Worm (Caenorhabditis elegans) whole organism, L1 larva: ENCODE data around the gene W03G11.3.

Experiments
- C34B4.2 ChIP-seq: sonication (generic microtip); optimal IDR thresholded peaks from 2 replicates; lab custom pipeline; 2017; ENCODE audit warnings: mild to moderate bottlenecking, missing genetic modification characterization, missing compliant biosample characterization
- F16B12.6 ChIP-seq: fragments of 150-350 bp; optimal IDR thresholded peaks from 2 replicates; lab custom pipeline; 2014; ENCODE audit warnings: missing biosample characterization, missing genetic modification characterization
- Y116A8C.19 ChIP-seq: sonication (generic microtip); optimal IDR thresholded peaks from 2 replicates; lab custom pipeline; 2016; ENCODE audit warnings: missing compliant biosample characterization, missing genetic modification characterization, borderline replicate concordance
- aha-1 ChIP-seq: fragments of 150-350 bp; optimal IDR thresholded peaks from 2 replicates; lab custom pipeline; 2014; ENCODE audit warnings: missing biosample characterization, missing genetic modification characterization
- ceh-8 ChIP-seq: fragments of 200-800 bp; sonication (Bioruptor generic); optimal IDR thresholded peaks from 2 replicates; lab custom pipeline; 2018; ENCODE audit warnings: mild to moderate bottlenecking, missing genetic modification characterization, moderate library complexity, missing compliant biosample characterization
- ceh-82 ChIP-seq, 3 experiments: fragments of 150-350 bp in 1 of 3; sonication (generic microtip) in 2 of 3; optimal IDR thresholded peaks; 2 replicates each; lab custom pipeline; 2014 to 2017; ENCODE audit warnings: missing biosample characterization in 3 of 3, missing genetic modification characterization in 3 of 3
- ceh-88 ChIP-seq: fragments of 200-800 bp; sonication (Bioruptor generic); IDR thresholded peaks from 2 replicates; pipeline ENCODE4 v1.3.6; 2022; ENCODE audit warnings: missing genetic modification characterization, missing compliant biosample characterization
- ceh-90 ChIP-seq: sonication (generic microtip); optimal IDR thresholded peaks from 2 replicates; lab custom pipeline; 2016; ENCODE audit warnings: missing genetic modification characterization, missing compliant biosample characterization
- ces-1 ChIP-seq: fragments of 150-350 bp; optimal IDR thresholded peaks from 2 replicates; lab custom pipeline; 2014; ENCODE audit warnings: missing biosample characterization, missing genetic modification reagents, missing genetic modification characterization
- dsc-1 ChIP-seq: sonication (generic microtip); optimal IDR thresholded peaks from 2 replicates; lab custom pipeline; 2016; ENCODE audit warnings: mild to moderate bottlenecking, missing genetic modification characterization, missing compliant biosample characterization
- efl-1 ChIP-seq, 4 experiments: fragments of 150-350 bp; optimal IDR thresholded peaks in 3 of 4; peaks in 1 of 4; 1 replicate in 1 of 4; 2 replicates in 3 of 4; lab custom pipeline; 2014; ENCODE audit warnings: missing biosample characterization in 2 of 4, missing genetic modification characterization in 2 of 4, missing genetic modification reagents in 2 of 4
- efl-3 ChIP-seq: fragments of 200-800 bp; sonication (Bioruptor generic); optimal IDR thresholded peaks from 2 replicates; lab custom pipeline; 2018; ENCODE audit warnings: mild to moderate bottlenecking, missing genetic modification characterization, missing compliant biosample characterization
- egl-13 ChIP-seq: sonication (generic microtip); optimal IDR thresholded peaks from 2 replicates; lab custom pipeline; 2016; ENCODE audit warnings: missing genotype, missing genetic modification reagents, missing genetic modification characterization, missing compliant biosample characterization
- egl-27 ChIP-seq, 2 experiments: fragments of 150-350 bp in 1 of 2; sonication (generic microtip); optimal IDR thresholded peaks; 3 replicates each; lab custom pipeline; 2017 to 2018; ENCODE audit warnings: missing biosample characterization in 2 of 2, missing genetic modification characterization in 2 of 2, missing genetic modification reagents in 2 of 2
- elt-2 ChIP-seq: sonication (generic microtip); optimal IDR thresholded peaks from 2 replicates; lab custom pipeline; 2016; ENCODE audit warnings: missing genetic modification characterization, mild to moderate bottlenecking, inconsistent platforms, missing compliant biosample characterization, missing genetic modification reagents
- elt-3 ChIP-seq, 6 experiments: fragments of 150-350 bp in 1 of 6; sonication (generic microtip); optimal IDR thresholded peaks; 2 replicates each; lab custom pipeline; 2017 to 2018; ENCODE audit warnings: missing biosample characterization in 6 of 6, missing genetic modification characterization in 6 of 6, inconsistent platforms in 1 of 6
- fkh-10 ChIP-seq: sonication (generic microtip); optimal IDR thresholded peaks from 2 replicates; lab custom pipeline; 2017; ENCODE audit warnings: missing biosample characterization, missing genetic modification reagents, missing genetic modification characterization
- fkh-8 ChIP-seq: sonication (generic microtip); optimal IDR thresholded peaks from 2 replicates; lab custom pipeline; 2016; ENCODE audit warnings: mild to moderate bottlenecking, missing genetic modification characterization, missing compliant biosample characterization
- grh-1 ChIP-seq: fragments of 200-800 bp; sonication (Bioruptor generic); IDR thresholded peaks from 2 replicates; pipeline ENCODE4 v1.3.6; 2022; ENCODE audit warnings: missing genetic modification reagents, missing genetic modification characterization, missing compliant biosample characterization
- hpl-2 ChIP-seq: fragments of 150-350 bp; optimal IDR thresholded peaks from 2 replicates; lab custom pipeline; 2014; ENCODE audit warnings: missing biosample characterization, missing genetic modification reagents, missing genetic modification characterization
- irx-1 ChIP-seq: sonication (generic microtip); optimal IDR thresholded peaks from 2 replicates; lab custom pipeline; 2016; ENCODE audit warnings: missing genetic modification characterization, missing compliant biosample characterization
- isw-1 ChIP-seq: fragments of 200-800 bp; sonication (Bioruptor generic); IDR thresholded peaks from 2 replicates; pipeline ENCODE4 v1.3.6; 2022; ENCODE audit warnings: missing genetic modification characterization, missing compliant biosample characterization
- lin-13 ChIP-seq: fragments of 150-350 bp; optimal IDR thresholded peaks from 2 replicates; lab custom pipeline; 2014; ENCODE audit warnings: missing biosample characterization, missing genetic modification reagents, missing genetic modification characterization
- lin-15B ChIP-seq: fragments of 150-350 bp; sonication (generic microtip); optimal IDR thresholded peaks from 3 replicates; lab custom pipeline; 2014; ENCODE audit warnings: missing biosample characterization, missing genetic modification characterization
- lir-3 ChIP-seq: sonication (generic microtip); optimal IDR thresholded peaks from 2 replicates; lab custom pipeline; 2016; ENCODE audit warnings: mild to moderate bottlenecking, missing genetic modification characterization, moderate library complexity, missing compliant biosample characterization; ENCODE audit not compliant: poor library complexity
- lsy-2 ChIP-seq, 2 experiments: fragments of 150-350 bp; optimal IDR thresholded peaks; 2 replicates each; lab custom pipeline; 2014; ENCODE audit warnings: missing biosample characterization in 2 of 2, missing genetic modification characterization in 2 of 2
- mab-9 ChIP-seq: fragments of 200-800 bp; sonication (Bioruptor generic); IDR thresholded peaks from 2 replicates; pipeline ENCODE4 v1.3.6; 2022; ENCODE audit warnings: missing genetic modification reagents, missing genetic modification characterization, missing compliant biosample characterization
- mdl-1 ChIP-seq, 2 experiments: fragments of 150-350 bp; optimal IDR thresholded peaks; 2 replicates each; lab custom pipeline; 2014 to 2017; ENCODE audit warnings: missing biosample characterization in 2 of 2, missing genetic modification characterization in 2 of 2, inconsistent platforms in 1 of 2
- mep-1 ChIP-seq: fragments of 150-350 bp; optimal IDR thresholded peaks from 2 replicates; lab custom pipeline; 2014; ENCODE audit warnings: missing biosample characterization, missing genetic modification characterization
- nhr-237 ChIP-seq: fragments of 150-350 bp; optimal IDR thresholded peaks from 2 replicates; lab custom pipeline; 2014; ENCODE audit warnings: missing biosample characterization, missing genetic modification characterization
- nhr-28 ChIP-seq: fragments of 150-350 bp; optimal IDR thresholded peaks from 2 replicates; lab custom pipeline; 2014; ENCODE audit warnings: missing biosample characterization, missing genetic modification characterization
- nhr-76 ChIP-seq: sonication (generic microtip); optimal IDR thresholded peaks from 2 replicates; lab custom pipeline; 2017; ENCODE audit warnings: missing biosample characterization, missing genetic modification characterization
- pag-3 ChIP-seq: sonication (generic microtip); optimal IDR thresholded peaks from 2 replicates; lab custom pipeline; 2017; ENCODE audit warnings: missing genetic modification characterization, mild to moderate bottlenecking, missing compliant biosample characterization, antibody characterized with exemption, borderline replicate concordance; ENCODE audit not compliant: insufficient read depth
- skn-1 ChIP-seq: fragments of 150-350 bp; optimal IDR thresholded peaks from 2 replicates; lab custom pipeline; 2014; ENCODE audit warnings: missing biosample characterization, missing genetic modification characterization
- snpc-4 ChIP-seq: fragments of 150-350 bp; optimal IDR thresholded peaks from 2 replicates; lab custom pipeline; 2014; ENCODE audit warnings: missing biosample characterization, missing genetic modification characterization
- sox-4 ChIP-seq: sonication (generic microtip); optimal IDR thresholded peaks from 2 replicates; lab custom pipeline; 2016; ENCODE audit warnings: missing genetic modification characterization, missing compliant biosample characterization
- sptf-1 ChIP-seq: fragments of 150-350 bp; optimal IDR thresholded peaks from 2 replicates; lab custom pipeline; 2014; ENCODE audit warnings: missing biosample characterization, missing genetic modification characterization
- sup-37 ChIP-seq: fragments of 200-800 bp; sonication (Bioruptor generic); optimal IDR thresholded peaks from 2 replicates; lab custom pipeline; 2018; ENCODE audit warnings: mild to moderate bottlenecking, missing genetic modification characterization, missing compliant biosample characterization
- swsn-7 ChIP-seq: sonication (generic microtip); optimal IDR thresholded peaks from 2 replicates; lab custom pipeline; 2016; ENCODE audit warnings: missing genetic modification characterization, missing compliant biosample characterization
- tbx-2 ChIP-seq: sonication (generic microtip); optimal IDR thresholded peaks from 2 replicates; lab custom pipeline; 2016; ENCODE audit warnings: missing genetic modification characterization, missing compliant biosample characterization
- unc-130 ChIP-seq: fragments of 150-350 bp; optimal IDR thresholded peaks from 2 replicates; lab custom pipeline; 2017; ENCODE audit warnings: missing biosample characterization, missing genetic modification characterization, inconsistent platforms
- unc-62 ChIP-seq: fragments of 150-350 bp; optimal IDR thresholded peaks from 2 replicates; lab custom pipeline; 2014; ENCODE audit warnings: missing biosample characterization, missing genetic modification reagents, missing genetic modification characterization
- unc-86 ChIP-seq: sonication (generic microtip); optimal IDR thresholded peaks from 2 replicates; lab custom pipeline; 2016; ENCODE audit warnings: missing genetic modification characterization, missing compliant biosample characterization
- vab-15 ChIP-seq: sonication (generic microtip); optimal IDR thresholded peaks from 2 replicates; lab custom pipeline; 2017; ENCODE audit warnings: missing genotype, mild to moderate bottlenecking, missing genetic modification characterization, missing compliant biosample characterization
- xbp-1 ChIP-seq: sonication (generic microtip); optimal IDR thresholded peaks from 2 replicates; lab custom pipeline; 2016; ENCODE audit warnings: missing genetic modification characterization, missing compliant biosample characterization
- zip-4 ChIP-seq: fragments of 200-800 bp; sonication (Bioruptor generic); optimal IDR thresholded peaks from 2 replicates; lab custom pipeline; 2018; ENCODE audit warnings: mild to moderate bottlenecking, missing genetic modification characterization, moderate library complexity, missing compliant biosample characterization
- ztf-11 ChIP-seq, 2 experiments: sonication (generic microtip); optimal IDR thresholded peaks; 2 replicates each; lab custom pipeline; 2016 to 2017; ENCODE audit warnings: missing genetic modification characterization in 2 of 2, missing biosample characterization in 1 of 2, missing compliant biosample characterization in 1 of 2
- ztf-4 ChIP-seq: fragments of 150-350 bp; optimal IDR thresholded peaks from 2 replicates; lab custom pipeline; 2014; ENCODE audit warnings: missing biosample characterization, missing genetic modification characterization

Gene W03G11.3

DNA sequence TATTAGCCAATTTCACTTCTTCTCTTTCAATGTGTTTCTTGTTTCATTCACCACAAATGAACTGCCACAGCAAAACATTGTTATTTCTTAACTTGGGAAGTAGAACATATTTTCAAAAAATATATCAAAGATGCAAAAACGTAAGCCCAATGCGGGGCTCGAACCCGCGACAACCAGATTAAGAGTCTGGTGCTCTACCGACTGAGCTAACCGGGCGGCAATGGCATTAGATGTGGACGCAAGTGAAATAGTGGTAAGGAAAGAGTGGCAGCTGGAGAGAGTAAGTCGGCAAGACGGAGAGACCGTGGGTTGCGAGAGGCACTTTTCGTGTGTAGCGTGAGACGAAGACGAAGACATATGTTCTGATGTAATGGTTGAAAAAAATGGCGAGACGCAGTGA is 2.4 kb upstream of the W03G11.3 start (continued):
- TF ChIP-seq F16B12.6, result no peak
- peak; percentile 85 for TF ChIP-seq swsn-7 (tag; lab: Kevin White, UChicago)
- peak; percentile 74 for TF ChIP-seq irx-1 (tag; lab: Kevin White, UChicago)
- peak; percentile 70 for TF ChIP-seq xbp-1 (tag; lab: Kevin White, UChicago)
- TF ChIP-seq egl-27 (tag; optimal IDR thresholded peaks at IDR 0.05; lab: Kevin White, UChicago), result no peak
- TF ChIP-seq elt-2, result peak; percentile 38
- TF ChIP-seq nhr-237 (tag; lab: Kevin White, UChicago), result no peak
- TF ChIP-seq elt-3 (tag; optimal IDR thresholded peaks at IDR 0.05; lab: Kevin White, UChicago), result peak in 2 of 6 experiments; percentile 19 to 52
- peak; percentile 39 to 40 for TF ChIP-seq efl-1 (optimal IDR thresholded peaks at IDR 0.05; lab: Kevin White, UChicago)
- TF ChIP-seq efl-1 (GFP tag; optimal IDR thresholded peaks at IDR 0.05 in 1 of 2; lab: Kevin White, UChicago), result peak; percentile 11 to 93
- no peak for TF ChIP-seq pag-3 (tag; lab: Kevin White, UChicago)
- TF ChIP-seq ztf-4 (tag; lab: Kevin White, UChicago), result peak; percentile 33
- peak; percentile 37; the same call in 1 of the 2 replicates for TF ChIP-seq grh-1 (GFP tag; lab: Robert Waterston, UW)
- peak; percentile 50; the same call in 1 of the 2 replicates for TF ChIP-seq ceh-88
- TF ChIP-seq skn-1, result no peak
- TF ChIP-seq vab-15 (tag; lab: Kevin White, UChicago), result peak; percentile 71
- TF ChIP-seq lir-3 (tag; lab: Kevin White, UChicago), result peak; percentile 60
- peak; percentile 95 for TF ChIP-seq dsc-1
- TF ChIP-seq aha-1 (tag; lab: Kevin White, UChicago), result no peak
- peak; percentile 19 for TF ChIP-seq ces-1 (GFP tag; lab: Kevin White, UChicago)
- peak; percentile 66 to 74 for TF ChIP-seq lsy-2 (tag; optimal IDR thresholded peaks at IDR 0.05; lab: Kevin White, UChicago)
- TF ChIP-seq ztf-11 (tag; optimal IDR thresholded peaks at IDR 0.05; lab: Kevin White, UChicago), result peak in 1 of 2 experiments; percentile 79
- peak; percentile 52 for TF ChIP-seq mab-9 (GFP tag; lab: Robert Waterston, UW)
- no peak for TF ChIP-seq nhr-28 (tag; lab: Kevin White, UChicago)
- TF ChIP-seq zip-4 (GFP tag; lab: Kevin White, UChicago), result peak; percentile 35
- peak; percentile 74 to 80 (median 78) for TF ChIP-seq ceh-82 (tag; optimal IDR thresholded peaks at IDR 0.05; lab: Kevin White, UChicago)
- no peak for TF ChIP-seq hpl-2 (GFP tag; lab: Kevin White, UChicago)
- TF ChIP-seq unc-62 (GFP tag; lab: Kevin White, UChicago), result no peak
- TF ChIP-seq ceh-8 (GFP tag; lab: Kevin White, UChicago), result peak; percentile 79
- TF ChIP-seq fkh-10, result peak; percentile 85
- TF ChIP-seq mep-1 (tag; lab: Kevin White, UChicago), result peak; percentile 65
- peak; percentile 19 for TF ChIP-seq lin-13 (GFP tag; lab: Kevin White, UChicago)
- peak in 1 of 2 experiments; percentile 59 for TF ChIP-seq mdl-1 (tag; optimal IDR thresholded peaks at IDR 0.05; lab: Kevin White, UChicago)
- TF ChIP-seq unc-130 (tag; lab: Kevin White, UChicago), result peak; percentile 60
- TF ChIP-seq nhr-76 (tag; lab: Kevin White, UChicago), result no peak
- TF ChIP-seq egl-13, result peak; percentile 83
- no peak for TF ChIP-seq lin-15B (tag; lab: Kevin White, UChicago)
- peak; percentile 13 for TF ChIP-seq sup-37 (GFP tag; lab: Kevin White, UChicago)
- TF ChIP-seq snpc-4 (tag; lab: Kevin White, UChicago), result no peak
- TF ChIP-seq sptf-1 (tag; lab: Kevin White, UChicago), result no peak
- TF ChIP-seq unc-86 (tag; lab: Kevin White, UChicago), result peak; percentile 79

DNA sequence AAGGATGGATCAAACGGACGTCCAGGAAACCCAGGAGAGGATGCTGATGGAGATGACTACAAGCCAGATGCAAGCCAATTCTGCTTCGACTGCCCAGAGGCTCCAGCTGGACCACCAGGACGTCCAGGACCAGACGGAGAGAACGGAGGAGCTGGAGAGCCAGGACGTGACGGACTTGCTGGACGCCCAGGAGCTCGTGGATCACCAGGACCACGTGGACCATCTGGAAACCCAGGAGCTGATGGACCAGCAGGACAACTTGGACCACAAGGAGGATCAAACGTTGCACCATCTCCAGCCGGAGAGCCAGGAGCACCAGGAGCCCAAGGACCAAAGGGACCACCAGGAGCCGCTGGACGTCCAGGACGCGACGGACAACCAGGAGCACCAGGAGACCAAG is 1.8 kb upstream of the W03G11.3 start:
- TF ChIP-seq ceh-90 (tag; lab: Kevin White, UChicago) (no peak), C34B4.2 (no peak), fkh-8 (tag; lab: Kevin White, UChicago) (no peak), tbx-2 (no peak), sox-4 (no peak), ces-1 (GFP tag; lab: Kevin White, UChicago) (no peak), unc-86 (tag; lab: Kevin White, UChicago) (no peak), Y116A8C.19 (tag; lab: Kevin White, UChicago) (no peak), nhr-76 (tag; lab: Kevin White, UChicago) (no peak), isw-1 (no peak), snpc-4 (tag; lab: Kevin White, UChicago) (no peak), ceh-8 (GFP tag; lab: Kevin White, UChicago) (no peak), nhr-28 (tag; lab: Kevin White, UChicago) (no peak), lir-3 (tag; lab: Kevin White, UChicago) (no peak), irx-1 (tag; lab: Kevin White, UChicago) (no peak), efl-3 (GFP tag; lab: Kevin White, UChicago) (no peak), vab-15 (tag; lab: Kevin White, UChicago) (no peak)
